Worm (Caenorhabditis elegans) whole organism, midembryonic: Measurements from ENCODE around the gene srw-67.

Experiments used
- flt-1 ChIP-seq: fragments of 200-800 bp; sonication (Bioruptor generic); IDR thresholded peaks from 2 replicates; pipeline ENCODE4 v1.3.6; 2022; ENCODE audit warnings: missing genetic modification characterization, missing compliant biosample characterization
- ztf-29 ChIP-seq: fragments of 200-800 bp; sonication (Bioruptor generic); IDR thresholded peaks from 2 replicates; pipeline ENCODE4 v1.3.6; 2022; ENCODE audit warnings: missing genetic modification reagents, missing genetic modification characterization, missing compliant biosample characterization

DNA sequence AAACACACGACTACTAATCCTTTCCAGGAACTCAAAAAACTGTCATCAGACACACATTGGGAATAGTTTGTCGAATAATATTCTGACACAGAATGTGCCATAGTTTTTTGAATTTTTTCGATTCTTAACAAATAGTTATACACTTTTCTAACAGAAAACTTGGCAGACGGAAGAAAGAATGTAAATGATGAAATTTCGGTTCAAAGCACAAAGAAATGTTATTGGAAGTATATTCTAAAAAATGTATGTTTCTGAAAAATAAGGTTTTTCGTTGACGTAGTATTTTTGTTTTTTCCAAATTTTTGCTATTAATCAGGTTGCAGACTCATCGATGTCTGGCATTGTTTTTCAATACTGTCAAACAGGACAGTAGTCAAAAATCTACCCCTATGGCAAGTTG is 43.4 kb downstream of the srw-67 start, which contains the start of gene srh-92:
- TF ChIP-seq ztf-29 (GFP tag; lab: Robert Waterston, UW), result no peak
- TF ChIP-seq flt-1, result no peak
